Fruit fly (Drosophila melanogaster) whole organism, embryonic: ENCODE results near the gene LeuRS-m.

Experiments used
- Adf1 ChIP-seq: fragments of 200-800 bp; sonication (Bioruptor generic); IDR thresholded peaks from 2 replicates; pipeline ENCODE4 v1.3.6; 2022; ENCODE audit warnings: missing biosample characterization, missing genetic modification characterization
- CG10321 ChIP-seq: fragments of 200-800 bp; sonication (Bioruptor generic); IDR thresholded peaks from 2 replicates; pipeline ENCODE4 v1.3.6; 2022; ENCODE audit warnings: missing biosample characterization, missing genetic modification characterization
- CG12299 ChIP-seq: fragments of 200-800 bp; sonication (Bioruptor generic); optimal IDR thresholded peaks from 2 replicates; lab custom pipeline; 2018; ENCODE audit warnings: missing biosample characterization, mild to moderate bottlenecking, missing genetic modification characterization
- CG12769 ChIP-seq: fragments of 200-800 bp; sonication (Bioruptor generic); optimal IDR thresholded peaks from 2 replicates; lab custom pipeline; 2019; ENCODE audit warnings: missing biosample characterization, mild to moderate bottlenecking, missing genetic modification characterization, moderate library complexity
- CG13424 ChIP-seq: fragments of 200-800 bp; sonication (Bioruptor generic); optimal IDR thresholded peaks from 2 replicates; lab custom pipeline; 2019; ENCODE audit warnings: missing biosample characterization, mild to moderate bottlenecking, missing genetic modification characterization, moderate library complexity
- CG14050 ChIP-seq: fragments of 200-800 bp; sonication (Bioruptor generic); IDR thresholded peaks from 3 replicates; pipeline ENCODE4 v1.3.6; 2022; ENCODE audit warnings: missing biosample characterization, missing genetic modification characterization
- CG30431 ChIP-seq: fragments of 200-800 bp; sonication (Bioruptor generic); optimal IDR thresholded peaks from 2 replicates; lab custom pipeline; 2017; ENCODE audit warnings: missing biosample characterization, missing genetic modification characterization
- CG33557 ChIP-seq: fragments of 200-800 bp; sonication (Bioruptor generic); optimal IDR thresholded peaks from 2 replicates; lab custom pipeline; 2019; ENCODE audit warnings: missing biosample characterization, mild to moderate bottlenecking, missing genetic modification characterization, moderate library complexity
- CG42726 ChIP-seq: fragments of 200-800 bp; sonication (Bioruptor generic); IDR thresholded peaks from 2 replicates; pipeline ENCODE4 v1.3.6; 2022; ENCODE audit warnings: missing biosample characterization, missing genetic modification characterization; ENCODE audit not compliant: partially characterized antibody
- CG4707 ChIP-seq: fragments of 200-800 bp; sonication (Bioruptor generic); optimal IDR thresholded peaks from 2 replicates; lab custom pipeline; 2018; ENCODE audit warnings: missing biosample characterization, mild to moderate bottlenecking, missing genetic modification characterization, moderate library complexity
- CG5245 ChIP-seq: fragments of 200-800 bp; sonication (Bioruptor generic); optimal IDR thresholded peaks from 3 replicates; lab custom pipeline; 2016; ENCODE audit warnings: missing biosample characterization, missing genetic modification characterization
- CG6765 ChIP-seq: fragments of 200-800 bp; sonication (Bioruptor generic); optimal IDR thresholded peaks from 3 replicates; lab custom pipeline; 2017; ENCODE audit warnings: missing biosample characterization, mild to moderate bottlenecking, missing genetic modification characterization
- CG8478 ChIP-seq: fragments of >200 bp; optimal IDR thresholded peaks from 2 replicates; lab custom pipeline; 2018
- CG9932 ChIP-seq: fragments of 200-800 bp; sonication (Bioruptor generic); IDR thresholded peaks from 2 replicates; pipeline ENCODE4 v1.3.6; 2022; ENCODE audit warnings: missing biosample characterization, missing genetic modification characterization
- D ChIP-seq, 2 experiments: fragments of 200-800 bp in 1 of 2; fragments of >200 bp in 1 of 2; sonication (Bioruptor generic) in 1 of 2; optimal IDR thresholded peaks; 2 replicates in 1 of 2; 3 replicates in 1 of 2; lab custom pipeline; 2017; ENCODE audit warnings: mild to moderate bottlenecking in 1 of 2, missing biosample characterization in 1 of 2, missing genetic modification characterization in 1 of 2, missing genetic modification reagents in 1 of 2
- Dfd ChIP-seq, 2 experiments: fragments of >200 bp; optimal IDR thresholded peaks; 2 replicates each; lab custom pipeline; 2017; ENCODE audit warnings: missing biosample characterization in 2 of 2, missing genetic modification characterization in 2 of 2
- Ets65A ChIP-seq: fragments of 200-800 bp; sonication (Bioruptor generic); peaks from one replicate; lab custom pipeline; 2016; ENCODE audit warnings: missing biosample characterization, missing genetic modification characterization
- Fer1 ChIP-seq: fragments of 200-800 bp; sonication (Bioruptor generic); optimal IDR thresholded peaks from 2 replicates; lab custom pipeline; 2017; ENCODE audit warnings: missing biosample characterization, mild to moderate bottlenecking, missing genetic modification characterization
- Fer2 ChIP-seq: fragments of 200-800 bp; sonication (Bioruptor generic); optimal IDR thresholded peaks from 2 replicates; lab custom pipeline; 2018; ENCODE audit warnings: missing biosample characterization, mild to moderate bottlenecking, missing genetic modification characterization, moderate library complexity
- Gsc ChIP-seq: fragments of 200-800 bp; sonication (Bioruptor generic); IDR thresholded peaks from 2 replicates; pipeline ENCODE4 v1.3.6; 2022; ENCODE audit warnings: missing biosample characterization, missing genetic modification characterization
- Hr3 ChIP-seq: fragments of 200-800 bp; sonication (Bioruptor generic); optimal IDR thresholded peaks from 3 replicates; lab custom pipeline; 2016; ENCODE audit warnings: missing biosample characterization, missing genetic modification characterization
- Hr39 ChIP-seq: fragments of >200 bp; optimal IDR thresholded peaks from 2 replicates; lab custom pipeline; 2017
- MBD-R2 ChIP-seq: fragments of 200-800 bp; sonication (Bioruptor generic); IDR thresholded peaks from 2 replicates; pipeline ENCODE4 v1.3.6; 2022; ENCODE audit warnings: missing biosample characterization, missing genetic modification characterization
- Myb ChIP-seq: fragments of 200-800 bp; sonication (Bioruptor generic); optimal IDR thresholded peaks from 2 replicates; lab custom pipeline; 2016; ENCODE audit warnings: missing biosample characterization, missing genetic modification characterization
- NFAT ChIP-seq: fragments of 200-800 bp; sonication (Bioruptor generic); IDR thresholded peaks from 2 replicates; pipeline ENCODE4 v1.3.6; 2022; ENCODE audit warnings: missing biosample characterization, missing genetic modification characterization
- NK7.1 ChIP-seq: fragments of 200-800 bp; sonication (Bioruptor generic); optimal IDR thresholded peaks from 3 replicates; lab custom pipeline; 2016; ENCODE audit warnings: missing biosample characterization, missing genetic modification characterization
- PHDP ChIP-seq: fragments of 200-800 bp; sonication (Bioruptor generic); optimal IDR thresholded peaks from 3 replicates; lab custom pipeline; 2018; ENCODE audit warnings: missing biosample characterization, mild to moderate bottlenecking, missing genetic modification characterization, moderate library complexity
- Stat92E ChIP-seq, 3 experiments: fragments of >200 bp in 2 of 3; fragments of 200-800 bp in 1 of 3; sonication (Bioruptor generic) in 1 of 3; optimal IDR thresholded peaks; 2 replicates each; lab custom pipeline; 2017 to 2019; ENCODE audit warnings: missing biosample characterization in 3 of 3, missing genetic modification characterization in 3 of 3, mild to moderate bottlenecking in 1 of 3, moderate library complexity in 1 of 3
- Usf ChIP-seq: fragments of 200-800 bp; sonication (Bioruptor generic); optimal IDR thresholded peaks from 2 replicates; lab custom pipeline; 2017; ENCODE audit warnings: missing genotype, missing biosample characterization, missing genetic modification characterization
- ac ChIP-seq: fragments of 200-800 bp; sonication (Bioruptor generic); optimal IDR thresholded peaks from 3 replicates; lab custom pipeline; 2017; ENCODE audit warnings: missing biosample characterization, mild to moderate bottlenecking, missing genetic modification characterization
- aop ChIP-seq: fragments of 200-800 bp; sonication (Bioruptor generic); IDR thresholded peaks from 2 replicates; pipeline ENCODE4 v1.3.6; 2022; ENCODE audit warnings: missing biosample characterization, missing genetic modification characterization
- ash1 ChIP-seq: fragments of 200-800 bp; sonication (Bioruptor generic); optimal IDR thresholded peaks from 2 replicates; lab custom pipeline; 2018; ENCODE audit warnings: missing biosample characterization, mild to moderate bottlenecking, missing genetic modification characterization
- bsh ChIP-seq, 2 experiments: fragments of 200-800 bp; sonication (Bioruptor generic); optimal IDR thresholded peaks; 2 replicates each; lab custom pipeline; 2017 to 2018; ENCODE audit warnings: mild to moderate bottlenecking in 2 of 2, missing biosample characterization in 2 of 2, missing genetic modification characterization in 2 of 2, moderate library complexity in 1 of 2
- dan ChIP-seq: fragments of 200-800 bp; sonication (Bioruptor generic); IDR thresholded peaks from 2 replicates; pipeline ENCODE4 v1.3.6; 2022; ENCODE audit warnings: missing biosample characterization, missing genetic modification characterization
- disco-r ChIP-seq: fragments of 200-800 bp; sonication (Bioruptor generic); optimal IDR thresholded peaks from 2 replicates; lab custom pipeline; 2016; ENCODE audit warnings: missing biosample characterization, missing genetic modification characterization
- fd96Cb ChIP-seq: fragments of 200-800 bp; sonication (Bioruptor generic); optimal IDR thresholded peaks from 2 replicates; lab custom pipeline; 2018; ENCODE audit warnings: missing biosample characterization, mild to moderate bottlenecking, missing genetic modification characterization, moderate library complexity
- gce ChIP-seq: fragments of 200-800 bp; sonication (Bioruptor generic); IDR thresholded peaks from 3 replicates; pipeline ENCODE4 v1.3.6; 2022; ENCODE audit warnings: missing biosample characterization, missing genetic modification characterization
- grau ChIP-seq: fragments of 200-800 bp; optimal IDR thresholded peaks from 3 replicates; lab custom pipeline; 2019; ENCODE audit warnings: missing biosample characterization, mild to moderate bottlenecking, missing genetic modification characterization, moderate library complexity
- gro ChIP-seq: fragments of 200-800 bp; sonication (Bioruptor generic); optimal IDR thresholded peaks from 2 replicates; lab custom pipeline; 2016; ENCODE audit warnings: missing biosample characterization, missing genetic modification characterization
- lbe ChIP-seq: fragments of 200-800 bp; sonication (Bioruptor generic); optimal IDR thresholded peaks from 2 replicates; lab custom pipeline; 2016; ENCODE audit warnings: missing biosample characterization, mild to moderate bottlenecking, missing genetic modification characterization
- pho ChIP-seq: fragments of 200-800 bp; sonication (Bioruptor generic); optimal IDR thresholded peaks from 2 replicates; lab custom pipeline; 2016; ENCODE audit warnings: missing biosample characterization, missing genetic modification characterization
- phol ChIP-seq: fragments of 200-800 bp; sonication (Bioruptor generic); optimal IDR thresholded peaks from 3 replicates; lab custom pipeline; 2018; ENCODE audit warnings: missing biosample characterization, mild to moderate bottlenecking, missing genetic modification characterization, moderate library complexity
- psq ChIP-seq: fragments of 200-800 bp; sonication (Bioruptor generic); optimal IDR thresholded peaks from 2 replicates; lab custom pipeline; 2017; ENCODE audit warnings: missing biosample characterization, missing genetic modification characterization
- run ChIP-seq: fragments of 200-800 bp; sonication (Bioruptor generic); optimal IDR thresholded peaks from 3 replicates; lab custom pipeline; 2018; ENCODE audit warnings: missing biosample characterization, mild to moderate bottlenecking, missing genetic modification characterization
- slp2 ChIP-seq: fragments of 200-800 bp; sonication (Bioruptor generic); optimal IDR thresholded peaks from 2 replicates; lab custom pipeline; 2016; ENCODE audit warnings: missing biosample characterization, missing genetic modification characterization
- sna ChIP-seq: fragments of 200-800 bp; sonication (Bioruptor generic); IDR thresholded peaks from 2 replicates; pipeline ENCODE4 v1.3.6; 2022; ENCODE audit warnings: missing biosample characterization, missing genetic modification characterization; ENCODE audit not compliant: partially characterized antibody
- tgo ChIP-seq: fragments of 200-800 bp; sonication (Bioruptor generic); IDR thresholded peaks from 3 replicates; pipeline ENCODE4 v1.3.6; 2022; ENCODE audit warnings: missing biosample characterization, missing genetic modification characterization
- toy ChIP-seq: fragments of 200-800 bp; sonication (Bioruptor generic); IDR thresholded peaks from 2 replicates; pipeline ENCODE4 v1.3.6; 2022; ENCODE audit warnings: missing biosample characterization, missing genetic modification characterization

The LeuRS-m gene

dm6 chr3L:4807306-4807705, 18.3 kb upstream of the LeuRS-m start, which contains the start of gene CG18808:
TSS of gene CG18808 (minus strand) at chr3L:4807406.
- TF ChIP-seq CG10321 (GFP tag; lab: Robert Waterston, UW) (no peak), phol (tag; lab: Kevin White, UChicago) (no peak), dan (GFP tag; lab: Robert Waterston, UW) (no peak), CG14050 (no peak), CG33557 (GFP tag; lab: Kevin White, UChicago) (no peak), grau (tag; lab: Kevin White, UChicago) (no peak), lbe (no peak), D (optimal IDR thresholded peaks at IDR 0.05; lab: Kevin White, UChicago) (no peak), D (GFP tag; optimal IDR thresholded peaks at IDR 0.05; lab: Kevin White, UChicago) (no peak), MBD-R2 (GFP tag; lab: Robert Waterston, UW) (no peak), CG8478 (lab: Kevin White, UChicago) (no peak), Myb (GFP tag; lab: Kevin White, UChicago) (no peak), gro (GFP tag; lab: Kevin White, UChicago) (no peak), Hr3 (GFP tag; lab: Kevin White, UChicago) (no peak), slp2 (GFP tag; lab: Kevin White, UChicago) (no peak)

dm6 chr3L:4814184-4814583, 11.5 kb upstream of the LeuRS-m start:
- no peak for TF ChIP-seq Hr39 (lab: Kevin White, UChicago)
- TF ChIP-seq Ets65A (GFP tag; lab: Kevin White, UChicago), result peak; percentile 93
- no peak for TF ChIP-seq PHDP
- no peak for TF ChIP-seq Dfd (GFP tag; optimal IDR thresholded peaks at IDR 0.05; lab: Kevin White, UChicago)
- no peak for TF ChIP-seq Adf1
- TF ChIP-seq bsh (GFP tag; optimal IDR thresholded peaks at IDR 0.05; lab: Kevin White, UChicago), result no peak

DNA sequence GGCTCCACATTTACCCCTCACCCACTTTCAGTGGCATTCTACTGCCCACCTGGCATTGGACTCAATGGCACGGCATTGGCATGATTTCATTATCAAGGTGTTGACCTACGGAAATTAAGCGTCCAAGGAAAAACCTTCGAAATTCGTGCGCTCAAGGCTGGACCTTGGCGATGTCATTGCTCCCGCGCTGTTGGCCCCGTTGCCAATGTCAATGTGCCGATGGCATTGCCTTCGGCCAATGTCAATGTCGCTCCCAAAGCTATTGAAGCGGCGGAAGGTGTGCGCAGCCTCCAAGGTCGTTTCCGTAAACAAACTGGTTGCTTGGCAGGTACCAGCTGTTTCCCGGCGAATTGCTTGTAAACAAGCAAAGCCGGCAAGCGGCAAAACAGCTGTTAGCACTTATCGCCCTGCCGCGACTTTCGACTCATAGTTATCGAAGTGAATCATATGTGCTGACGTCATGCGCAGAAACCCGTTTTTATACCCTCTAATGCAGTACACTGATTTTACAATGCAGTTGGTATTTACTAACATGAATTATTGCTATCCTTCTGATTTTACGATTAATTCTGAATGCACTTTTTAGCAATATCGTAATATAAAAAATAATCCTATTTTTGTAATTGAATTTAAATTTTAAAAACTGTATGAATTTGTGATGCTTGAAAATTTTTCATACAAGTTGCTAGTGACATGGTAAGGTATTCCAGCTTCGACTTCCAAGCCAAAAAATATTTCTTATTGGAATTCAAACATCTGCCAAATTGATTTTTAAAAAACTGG, 1.1 kb upstream of the LeuRS-m start:
- TF ChIP-seq CG12769 (tag; lab: Kevin White, UChicago) (peak; percentile 85), CG13424 (tag; lab: Kevin White, UChicago) (peak; percentile 95), disco-r (GFP tag; lab: Kevin White, UChicago) (peak; percentile 60), CG30431 (peak; percentile 87), sna (peak; percentile 78), tgo (GFP tag; lab: Robert Waterston, UW) (peak; percentile 96), CG5245 (GFP tag; lab: Kevin White, UChicago) (peak; percentile 92), aop (GFP tag; lab: Robert Waterston, UW) (peak; percentile 75), ac (GFP tag; lab: Kevin White, UChicago) (peak; percentile 83), toy (peak; percentile 92), ash1 (GFP tag; lab: Kevin White, UChicago) (peak; percentile 4), NFAT (peak; percentile 96), Usf (GFP tag; lab: Kevin White, UChicago) (peak; percentile 91), Fer2 (tag; lab: Kevin White, UChicago) (peak; percentile 71), CG4707 (GFP tag; lab: Kevin White, UChicago) (peak; percentile 75), NK7.1 (GFP tag; lab: Kevin White, UChicago) (peak; percentile 87), gce (GFP tag; lab: Robert Waterston, UW) (peak; percentile 96), Stat92E (GFP tag; optimal IDR thresholded peaks at IDR 0.05; lab: Kevin White, UChicago) (peak in 1 of 3 experiments; percentile 89), CG6765 (GFP tag; lab: Kevin White, UChicago) (peak; percentile 93), pho (GFP tag; lab: Kevin White, UChicago) (peak; percentile 94), run (tag; lab: Kevin White, UChicago) (peak; percentile 90), psq (GFP tag; lab: Kevin White, UChicago) (peak; percentile 86), Gsc (GFP tag; lab: Robert Waterston, UW) (peak; percentile 90), CG42726 (GFP tag; lab: Robert Waterston, UW) (no peak), Fer1 (GFP tag; lab: Kevin White, UChicago) (peak; percentile 93), CG12299 (peak; percentile 90), fd96Cb (tag; lab: Kevin White, UChicago) (peak; percentile 96), CG9932 (GFP tag; lab: Robert Waterston, UW) (peak; percentile 97)
